Worm (Caenorhabditis elegans) whole organism, L1 larva: ENCODE measurements around the gene Y39A3A.4.

ENCODE experiments used
- C16A3.4 ChIP-seq: fragments of 150-350 bp; optimal IDR thresholded peaks from 2 replicates; lab custom pipeline; 2014; ENCODE audit warnings: missing biosample characterization, missing genetic modification characterization
- C34B4.2 ChIP-seq: sonication (generic microtip); optimal IDR thresholded peaks from 2 replicates; lab custom pipeline; 2017; ENCODE audit warnings: mild to moderate bottlenecking, missing genetic modification characterization, missing compliant biosample characterization
- F16B12.6 ChIP-seq: fragments of 150-350 bp; optimal IDR thresholded peaks from 2 replicates; lab custom pipeline; 2014; ENCODE audit warnings: missing biosample characterization, missing genetic modification characterization
- Y116A8C.19 ChIP-seq: sonication (generic microtip); optimal IDR thresholded peaks from 2 replicates; lab custom pipeline; 2016; ENCODE audit warnings: missing compliant biosample characterization, missing genetic modification characterization, borderline replicate concordance
- ama-1 ChIP-seq: fragments of 150-350 bp; optimal IDR thresholded peaks from 2 replicates; lab custom pipeline; 2014
- ceh-88 ChIP-seq: fragments of 200-800 bp; sonication (Bioruptor generic); IDR thresholded peaks from 2 replicates; pipeline ENCODE4 v1.3.6; 2022; ENCODE audit warnings: missing genetic modification characterization, missing compliant biosample characterization
- ces-1 ChIP-seq: fragments of 150-350 bp; optimal IDR thresholded peaks from 2 replicates; lab custom pipeline; 2014; ENCODE audit warnings: missing biosample characterization, missing genetic modification reagents, missing genetic modification characterization
- dsc-1 ChIP-seq: sonication (generic microtip); optimal IDR thresholded peaks from 2 replicates; lab custom pipeline; 2016; ENCODE audit warnings: mild to moderate bottlenecking, missing genetic modification characterization, missing compliant biosample characterization
- efl-1 ChIP-seq, 4 experiments: fragments of 150-350 bp; optimal IDR thresholded peaks in 3 of 4; peaks in 1 of 4; 1 replicate in 1 of 4; 2 replicates in 3 of 4; lab custom pipeline; 2014; ENCODE audit warnings: missing biosample characterization in 2 of 4, missing genetic modification characterization in 2 of 4, missing genetic modification reagents in 2 of 4
- egl-13 ChIP-seq: sonication (generic microtip); optimal IDR thresholded peaks from 2 replicates; lab custom pipeline; 2016; ENCODE audit warnings: missing genotype, missing genetic modification reagents, missing genetic modification characterization, missing compliant biosample characterization
- egl-27 ChIP-seq, 2 experiments: fragments of 150-350 bp in 1 of 2; sonication (generic microtip); optimal IDR thresholded peaks; 3 replicates each; lab custom pipeline; 2017 to 2018; ENCODE audit warnings: missing biosample characterization in 2 of 2, missing genetic modification characterization in 2 of 2, missing genetic modification reagents in 2 of 2
- elt-2 ChIP-seq: sonication (generic microtip); optimal IDR thresholded peaks from 2 replicates; lab custom pipeline; 2016; ENCODE audit warnings: missing genetic modification characterization, mild to moderate bottlenecking, inconsistent platforms, missing compliant biosample characterization, missing genetic modification reagents
- elt-3 ChIP-seq, 6 experiments: fragments of 150-350 bp in 1 of 6; sonication (generic microtip); optimal IDR thresholded peaks; 2 replicates each; lab custom pipeline; 2017 to 2018; ENCODE audit warnings: missing biosample characterization in 6 of 6, missing genetic modification characterization in 6 of 6, inconsistent platforms in 1 of 6
- fkh-10 ChIP-seq: sonication (generic microtip); optimal IDR thresholded peaks from 2 replicates; lab custom pipeline; 2017; ENCODE audit warnings: missing biosample characterization, missing genetic modification reagents, missing genetic modification characterization
- fkh-4 ChIP-seq: sonication (generic microtip); optimal IDR thresholded peaks from 2 replicates; lab custom pipeline; 2016; ENCODE audit warnings: missing compliant biosample characterization, missing genetic modification characterization, borderline replicate concordance
- grh-1 ChIP-seq: fragments of 200-800 bp; sonication (Bioruptor generic); IDR thresholded peaks from 2 replicates; pipeline ENCODE4 v1.3.6; 2022; ENCODE audit warnings: missing genetic modification reagents, missing genetic modification characterization, missing compliant biosample characterization
- hpl-2 ChIP-seq: fragments of 150-350 bp; optimal IDR thresholded peaks from 2 replicates; lab custom pipeline; 2014; ENCODE audit warnings: missing biosample characterization, missing genetic modification reagents, missing genetic modification characterization
- jun-1 ChIP-seq: fragments of 150-350 bp; optimal IDR thresholded peaks from 2 replicates; lab custom pipeline; 2014; ENCODE audit warnings: missing biosample characterization, missing genetic modification reagents, missing genetic modification characterization
- lin-13 ChIP-seq: fragments of 150-350 bp; optimal IDR thresholded peaks from 2 replicates; lab custom pipeline; 2014; ENCODE audit warnings: missing biosample characterization, missing genetic modification reagents, missing genetic modification characterization
- lin-35 ChIP-seq, 2 experiments: fragments of 150-350 bp; optimal IDR thresholded peaks; 2 replicates each; lab custom pipeline; 2014; ENCODE audit warnings: missing biosample characterization in 2 of 2, missing genetic modification characterization in 2 of 2, missing genetic modification reagents in 2 of 2
- mdl-1 ChIP-seq, 2 experiments: fragments of 150-350 bp; optimal IDR thresholded peaks; 2 replicates each; lab custom pipeline; 2014 to 2017; ENCODE audit warnings: missing biosample characterization in 2 of 2, missing genetic modification characterization in 2 of 2, inconsistent platforms in 1 of 2
- mep-1 ChIP-seq: fragments of 150-350 bp; optimal IDR thresholded peaks from 2 replicates; lab custom pipeline; 2014; ENCODE audit warnings: missing biosample characterization, missing genetic modification characterization
- nhr-11 ChIP-seq: fragments of 150-350 bp; optimal IDR thresholded peaks from 2 replicates; lab custom pipeline; 2014; ENCODE audit warnings: missing biosample characterization, missing genetic modification characterization
- nhr-237 ChIP-seq: fragments of 150-350 bp; optimal IDR thresholded peaks from 2 replicates; lab custom pipeline; 2014; ENCODE audit warnings: missing biosample characterization, missing genetic modification characterization
- nhr-47 ChIP-seq: sonication (generic microtip); optimal IDR thresholded peaks from 2 replicates; lab custom pipeline; 2016; ENCODE audit warnings: mild to moderate bottlenecking, missing genetic modification characterization, moderate library complexity, missing compliant biosample characterization
- nhr-76 ChIP-seq: sonication (generic microtip); optimal IDR thresholded peaks from 2 replicates; lab custom pipeline; 2017; ENCODE audit warnings: missing biosample characterization, missing genetic modification characterization
- nhr-77 ChIP-seq: fragments of 150-350 bp; optimal IDR thresholded peaks from 2 replicates; lab custom pipeline; 2014; ENCODE audit warnings: missing biosample characterization, missing genetic modification characterization
- nhr-90 ChIP-seq: sonication (generic microtip); optimal IDR thresholded peaks from 2 replicates; lab custom pipeline; 2016; ENCODE audit warnings: mild to moderate bottlenecking, missing genetic modification characterization, missing compliant biosample characterization; ENCODE audit not compliant: poor library complexity
- pax-3 ChIP-seq: fragments of 200-800 bp; sonication (Bioruptor generic); optimal IDR thresholded peaks from 2 replicates; lab custom pipeline; 2018; ENCODE audit warnings: mild to moderate bottlenecking, missing genetic modification characterization, moderate library complexity, missing compliant biosample characterization
- snpc-4 ChIP-seq: fragments of 150-350 bp; optimal IDR thresholded peaks from 2 replicates; lab custom pipeline; 2014; ENCODE audit warnings: missing biosample characterization, missing genetic modification characterization
- snu-23 ChIP-seq: sonication (generic microtip); optimal IDR thresholded peaks from 2 replicates; lab custom pipeline; 2016; ENCODE audit warnings: missing genetic modification characterization, missing compliant biosample characterization
- swsn-7 ChIP-seq: sonication (generic microtip); optimal IDR thresholded peaks from 2 replicates; lab custom pipeline; 2016; ENCODE audit warnings: missing genetic modification characterization, missing compliant biosample characterization
- tlp-1 ChIP-seq: fragments of 150-350 bp; optimal IDR thresholded peaks from 2 replicates; lab custom pipeline; 2014; ENCODE audit warnings: missing biosample characterization, missing genetic modification characterization
- unc-30 ChIP-seq: sonication (generic microtip); optimal IDR thresholded peaks from 2 replicates; lab custom pipeline; 2017; ENCODE audit warnings: missing biosample characterization, missing genetic modification characterization
- unc-62 ChIP-seq: fragments of 150-350 bp; optimal IDR thresholded peaks from 2 replicates; lab custom pipeline; 2014; ENCODE audit warnings: missing biosample characterization, missing genetic modification reagents, missing genetic modification characterization
- ztf-4 ChIP-seq: fragments of 150-350 bp; optimal IDR thresholded peaks from 2 replicates; lab custom pipeline; 2014; ENCODE audit warnings: missing biosample characterization, missing genetic modification characterization

The Y39A3A.4 gene

ce11 chrIII:2125936-2126335 is 49.5 kb upstream of the Y39A3A.4 start (continued):
- TF ChIP-seq nhr-77 (tag; lab: Kevin White, UChicago) (no peak), hpl-2 (GFP tag; lab: Kevin White, UChicago) (no peak), lin-35 (GFP tag; optimal IDR thresholded peaks at IDR 0.05; lab: Kevin White, UChicago) (peak; percentile 19 to 46), swsn-7 (peak; percentile 11), nhr-76 (tag; lab: Kevin White, UChicago) (no peak), dsc-1 (tag; lab: Kevin White, UChicago) (no peak), grh-1 (GFP tag; lab: Robert Waterston, UW) (no peak), unc-62 (GFP tag; lab: Kevin White, UChicago) (no peak), jun-1 (tag; lab: Kevin White, UChicago) (no peak), egl-27 (tag; optimal IDR thresholded peaks at IDR 0.05; lab: Kevin White, UChicago) (no peak), egl-13 (no peak), snpc-4 (tag; lab: Kevin White, UChicago) (no peak), tlp-1 (tag; lab: Kevin White, UChicago) (no peak), efl-1 (optimal IDR thresholded peaks at IDR 0.05; lab: Kevin White, UChicago) (peak; percentile 24 to 38), efl-1 (GFP tag; optimal IDR thresholded peaks at IDR 0.05 in 1 of 2; lab: Kevin White, UChicago) (peak; percentile 14 to 89), fkh-4 (no peak), nhr-237 (tag; lab: Kevin White, UChicago) (no peak), nhr-47 (tag; lab: Kevin White, UChicago) (no peak), ceh-88 (no peak), pax-3 (tag; lab: Kevin White, UChicago) (no peak), ama-1 (lab: Kevin White, UChicago) (no peak), lin-13 (GFP tag; lab: Kevin White, UChicago) (no peak), nhr-90 (tag; lab: Kevin White, UChicago) (no peak), mdl-1 (tag; optimal IDR thresholded peaks at IDR 0.05; lab: Kevin White, UChicago) (peak in 1 of 2 experiments; percentile 43), nhr-11 (tag; lab: Kevin White, UChicago) (no peak), unc-30 (tag; lab: Kevin White, UChicago) (no peak), C34B4.2 (tag; lab: Kevin White, UChicago) (no peak), ces-1 (GFP tag; lab: Kevin White, UChicago) (no peak), snu-23 (GFP tag; lab: Kevin White, UChicago) (peak; percentile 57), elt-3 (tag; optimal IDR thresholded peaks at IDR 0.05; lab: Kevin White, UChicago) (peak in 1 of 6 experiments; percentile 51)

ce11 chrIII:2123673-2124187 is 47.3 kb upstream of the Y39A3A.4 start, which contains the start of gene frl-1:
frl-1 (plus strand) TSS chrIII:2124137.
- TF ChIP-seq lin-35 (GFP tag; optimal IDR thresholded peaks at IDR 0.05; lab: Kevin White, UChicago), result peak in 1 of 2 experiments; percentile 17
- no peak for TF ChIP-seq efl-1 (optimal IDR thresholded peaks at IDR 0.05; lab: Kevin White, UChicago)
- peak in 1 of 2 experiments; percentile 83 for TF ChIP-seq efl-1 (GFP tag; optimal IDR thresholded peaks at IDR 0.05 in 1 of 2; lab: Kevin White, UChicago)
- TF ChIP-seq lin-13 (GFP tag; lab: Kevin White, UChicago), result no peak
- TF ChIP-seq C16A3.4 (tag; lab: Kevin White, UChicago), result no peak
- TF ChIP-seq elt-2, result peak; percentile 15
- no peak for TF ChIP-seq dsc-1 (tag; lab: Kevin White, UChicago)
- no peak for TF ChIP-seq F16B12.6 (tag; lab: Kevin White, UChicago)
- TF ChIP-seq ztf-4 (tag; lab: Kevin White, UChicago), result no peak

DNA sequence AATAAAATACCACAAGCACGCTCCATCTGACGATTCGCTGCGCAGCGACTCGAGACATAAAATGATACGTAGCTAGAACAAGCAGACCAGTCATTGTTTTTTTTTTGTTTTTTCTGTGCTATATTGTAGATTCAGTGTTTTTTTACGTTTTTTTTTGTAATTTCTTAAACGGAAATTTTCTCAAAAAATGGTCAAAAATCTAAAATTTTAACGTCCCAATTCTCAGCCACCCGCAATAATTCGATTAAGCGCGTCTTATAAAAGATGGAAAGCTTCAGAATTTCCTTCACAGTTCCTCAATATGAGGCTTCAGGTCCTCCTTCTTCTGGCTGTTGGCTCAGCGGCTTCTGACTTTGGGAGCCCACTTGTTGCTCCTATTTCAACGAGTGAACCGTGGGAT is 41.1 kb upstream of the Y39A3A.4 start, which contains the start of gene Y48G9A.6:
Y48G9A.6 (plus strand) TSS at position 301 of the 400 bp plus-strand sequence.
- TF ChIP-seq fkh-10 (GFP tag; lab: Kevin White, UChicago) (no peak), mep-1 (tag; lab: Kevin White, UChicago) (no peak)

DNA sequence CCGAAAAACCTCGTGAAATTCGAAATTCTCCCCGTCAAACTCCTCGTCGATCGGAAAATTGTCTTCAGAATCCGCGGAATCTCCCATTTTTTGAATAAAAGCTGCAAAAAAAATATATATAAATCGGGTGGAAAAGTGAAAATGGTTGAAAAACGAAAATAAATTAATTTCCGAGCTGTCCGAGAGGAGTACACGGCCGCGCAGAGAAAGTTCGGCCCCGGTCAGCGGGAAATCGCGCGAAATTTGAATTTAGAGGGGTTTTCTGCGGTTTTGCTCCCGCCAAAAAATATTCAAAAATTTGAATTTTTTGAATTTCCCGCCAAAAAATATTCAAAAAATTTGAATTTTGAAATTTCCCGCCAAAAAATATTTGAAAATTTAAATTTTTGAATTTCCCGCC is 40.4 kb upstream of the Y39A3A.4 start, which contains the start of gene Y48G9A.11:
Y48G9A.11 (minus strand) TSS at position 101 of the 400 bp plus-strand sequence.
- no peak for TF ChIP-seq fkh-10 (GFP tag; lab: Kevin White, UChicago)
- TF ChIP-seq Y116A8C.19 (tag; lab: Kevin White, UChicago), result no peak
